Worm (Caenorhabditis elegans): ENCODE measurements around the gene gsp-2.

DNA sequence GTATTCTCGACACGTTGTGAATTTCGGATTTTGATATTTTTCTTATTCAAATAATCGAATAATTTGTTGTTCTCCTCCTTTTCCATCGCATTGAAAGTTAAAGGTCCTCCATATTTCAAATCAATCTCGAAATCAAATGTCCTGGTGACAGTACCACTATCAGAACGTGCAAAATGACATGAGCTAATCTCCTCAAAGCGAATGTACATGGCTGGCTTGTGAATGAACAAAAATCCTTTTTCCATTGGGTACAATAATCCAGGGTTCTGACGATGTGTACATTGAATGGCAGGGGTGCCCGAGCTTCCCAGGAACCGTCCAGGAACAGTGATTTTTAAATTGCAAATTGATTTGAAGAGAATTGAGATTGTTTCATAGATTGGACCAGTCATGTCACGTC is 43.7 kb downstream of the gsp-2 start:
- TF ChIP-seq ekl-4 (GFP tag; IDR thresholded peaks at IDR 0.05) (no peak), unc-130 (GFP tag; optimal IDR thresholded peaks at IDR 0.05) (no peak), nhr-179 (tag; optimal IDR thresholded peaks at IDR 0.05) (no peak)
